Fruit fly (Drosophila melanogaster): ENCODE results near the gene CG6144.

Gene CG6144

dm6 chr2L:10468388-10468787, 20.1 kb upstream of the CG6144 start (continued):
- no peak for TF ChIP-seq bigmax (GFP tag; optimal IDR thresholded peaks at IDR 0.05)
- peak; percentile 64 for TF ChIP-seq Xrp1 (GFP tag; IDR thresholded peaks at IDR 0.05)
- TF ChIP-seq ab (GFP tag; optimal IDR thresholded peaks at IDR 0.05) = no peak
- TF ChIP-seq tx (GFP tag; optimal IDR thresholded peaks at IDR 0.05) = no peak
- TF ChIP-seq CG15011 (GFP tag; optimal IDR thresholded peaks at IDR 0.05) = no peak
- peak; percentile 41; the same call in 2 of the 4 replicates for TF ChIP-seq Gug (GFP tag; IDR thresholded peaks at IDR 0.05)
- TF ChIP-seq Fer2 (tag; optimal IDR thresholded peaks at IDR 0.05) = peak; percentile 25
- no peak for TF ChIP-seq stwl (tag; optimal IDR thresholded peaks at IDR 0.05)
- TF ChIP-seq Ptx1 (GFP tag; IDR thresholded peaks at IDR 0.05) = peak; percentile 76
- TF ChIP-seq zf30C (GFP tag; optimal IDR thresholded peaks at IDR 0.05) = peak; percentile 57
- TF ChIP-seq gcm2 (GFP tag; optimal IDR thresholded peaks at IDR 0.05) = no peak
- peak; percentile 43 for TF ChIP-seq CG3281 (GFP tag; optimal IDR thresholded peaks at IDR 0.05)
- no peak for TF ChIP-seq HmgD (GFP tag; optimal IDR thresholded peaks at IDR 0.05)
- TF ChIP-seq fu2 (GFP tag; optimal IDR thresholded peaks at IDR 0.05) = no peak
- TF ChIP-seq CG34422 (GFP tag; IDR thresholded peaks at IDR 0.05) = peak; percentile 73; the same call in 2 of the 3 replicates
- peak; percentile 76 for TF ChIP-seq zfh1 (GFP tag; IDR thresholded peaks at IDR 0.05)
- TF ChIP-seq Max (GFP tag; optimal IDR thresholded peaks at IDR 0.05) = no peak
- TF ChIP-seq CG8281 (tag; optimal IDR thresholded peaks at IDR 0.05) = peak; percentile 3
- TF ChIP-seq CG7839 (tag; optimal IDR thresholded peaks at IDR 0.05) = peak; percentile 68
- TF ChIP-seq hb (GFP tag; IDR thresholded peaks at IDR 0.05; ENCODE audit: partially characterized antibody) = no peak
- TF ChIP-seq Myb (GFP tag; optimal IDR thresholded peaks at IDR 0.05) = peak; percentile 8
- TF ChIP-seq Mes4 (GFP tag; optimal IDR thresholded peaks at IDR 0.05) = no peak
- peak; percentile 73 for TF ChIP-seq CG9932 (GFP tag; IDR thresholded peaks at IDR 0.05)
- peak; percentile 66; the same call in 1 of the 2 replicates for TF ChIP-seq ara (GFP tag; IDR thresholded peaks at IDR 0.05)
- TF ChIP-seq CG33213 (GFP tag; optimal IDR thresholded peaks at IDR 0.05) = no peak
- peak; percentile 69 for TF ChIP-seq gem (tag; optimal IDR thresholded peaks at IDR 0.05)
- no peak for TF ChIP-seq HLHmδ (GFP tag; optimal IDR thresholded peaks at IDR 0.05)
- TF ChIP-seq CG6272 (GFP tag; IDR thresholded peaks at IDR 0.05) = no peak
- TF ChIP-seq CG15479 (GFP tag; optimal IDR thresholded peaks at IDR 0.05) = no peak
- TF ChIP-seq BtbVII (GFP tag; optimal IDR thresholded peaks at IDR 0.05) = peak; percentile 18
- TF ChIP-seq MESR4 (GFP tag; optimal IDR thresholded peaks at IDR 0.05) = no peak
- TF ChIP-seq trh (GFP tag; optimal IDR thresholded peaks at IDR 0.05) = no peak
- TF ChIP-seq CG8359 (GFP tag; optimal IDR thresholded peaks at IDR 0.05; ENCODE audit: borderline replicate concordance) = no peak
- TF ChIP-seq Antp (GFP tag; optimal IDR thresholded peaks at IDR 0.05) = peak; percentile 49
- peak; percentile 23 for TF ChIP-seq scrt (GFP tag; optimal IDR thresholded peaks at IDR 0.05)
- TF ChIP-seq CG9609 (GFP tag; optimal IDR thresholded peaks at IDR 0.05) = no peak
- peak; percentile 50 for TF ChIP-seq CG12071 (GFP tag; optimal IDR thresholded peaks at IDR 0.05)
- no peak for TF ChIP-seq CG18476 (GFP tag; optimal IDR thresholded peaks at IDR 0.05)
- TF ChIP-seq lbe (GFP tag; optimal IDR thresholded peaks at IDR 0.05) = no peak
- no peak for TF ChIP-seq Hmx (GFP tag; optimal IDR thresholded peaks at IDR 0.05)
- no peak for TF ChIP-seq vfl (GFP tag; optimal IDR thresholded peaks at IDR 0.05)
- TF ChIP-seq chn (GFP tag; optimal IDR thresholded peaks at IDR 0.05) = peak; percentile 11
- TF ChIP-seq CG2678 (tag; optimal IDR thresholded peaks at IDR 0.05) = peak; percentile 77
- TF ChIP-seq CG9727 (GFP tag; optimal IDR thresholded peaks at IDR 0.05) = peak; percentile 26
- no peak for TF ChIP-seq Bteb2 (GFP tag; optimal IDR thresholded peaks at IDR 0.05)
- TF ChIP-seq cato (GFP tag; optimal IDR thresholded peaks at IDR 0.05; ENCODE audit: borderline replicate concordance) = no peak
- TF ChIP-seq YL-1 (GFP tag; optimal IDR thresholded peaks at IDR 0.05) = no peak
- TF ChIP-seq toy (GFP tag; IDR thresholded peaks at IDR 0.05) = 0 out of 2 replicates have a peak, but pooled peaks have one; percentile 14
- peak; percentile 9 for TF ChIP-seq Hr3 (GFP tag; optimal IDR thresholded peaks at IDR 0.05)
- no peak for TF ChIP-seq crol (GFP tag; IDR thresholded peaks at IDR 0.05)
- TF ChIP-seq mam (GFP tag; optimal IDR thresholded peaks at IDR 0.05) = peak; percentile 39
- TF ChIP-seq CG3995 (GFP tag; optimal IDR thresholded peaks at IDR 0.05) = no peak

Measured in whole organism, embryonic.